Fruit fly (Drosophila melanogaster) Kc167 (cell line): ENCODE data around the gene Glyat.

ENCODE experiments used
- Sin3A ChIP-seq: fragments of >200 bp; optimal IDR thresholded peaks from 2 replicates; lab custom pipeline; 2018; ENCODE audit warnings: missing external identifiers
- psq ChIP-seq: fragments of >200 bp; optimal IDR thresholded peaks from 2 replicates; lab custom pipeline; 2017; ENCODE audit warnings: missing external identifiers

dm6 chr2L:8039688-8040087 is 29.2 kb upstream of the Glyat start, which contains the start of gene CG7367:
- TF ChIP-seq psq: no peak
- no peak for TF ChIP-seq Sin3A (lab: Kevin White, UChicago)
